Fruit fly (Drosophila melanogaster) whole organism, embryonic: ENCODE results near the gene a5.

Experiments
- Asciz ChIP-seq: fragments of 200-800 bp; sonication (Bioruptor generic); optimal IDR thresholded peaks from 2 replicates; lab custom pipeline; 2017; ENCODE audit warnings: missing biosample characterization, mild to moderate bottlenecking, missing genetic modification characterization, missing genetic modification reagents
- CG10267 ChIP-seq: fragments of 200-800 bp; sonication (Bioruptor generic); optimal IDR thresholded peaks from 2 replicates; lab custom pipeline; 2018; ENCODE audit warnings: missing biosample characterization, mild to moderate bottlenecking, missing genetic modification characterization, moderate library complexity
- CG11085 ChIP-seq: fragments of 200-800 bp; sonication (Bioruptor generic); IDR thresholded peaks from 2 replicates; pipeline ENCODE4 v1.3.6; 2022; ENCODE audit warnings: missing biosample characterization, missing genetic modification characterization
- CG11247 ChIP-seq: fragments of 200-800 bp; sonication (Bioruptor generic); IDR thresholded peaks from 2 replicates; pipeline ENCODE4 v1.3.6; 2022; ENCODE audit warnings: missing biosample characterization, missing genetic modification characterization
- CG12659 ChIP-seq: fragments of 200-800 bp; sonication (Bioruptor generic); optimal IDR thresholded peaks from 3 replicates; lab custom pipeline; 2017; ENCODE audit warnings: mild to moderate bottlenecking, missing biosample characterization, missing genetic modification reagents, missing genetic modification characterization
- CG12769 ChIP-seq: fragments of 200-800 bp; sonication (Bioruptor generic); optimal IDR thresholded peaks from 2 replicates; lab custom pipeline; 2019; ENCODE audit warnings: missing biosample characterization, mild to moderate bottlenecking, missing genetic modification characterization, moderate library complexity
- CG14710 ChIP-seq: fragments of 200-800 bp; sonication (Bioruptor generic); optimal IDR thresholded peaks from 3 replicates; lab custom pipeline; 2019; ENCODE audit warnings: missing biosample characterization, mild to moderate bottlenecking, missing genetic modification characterization, moderate library complexity
- CG15514 ChIP-seq: fragments of 200-800 bp; sonication (Bioruptor generic); optimal IDR thresholded peaks from 3 replicates; lab custom pipeline; 2017; ENCODE audit warnings: missing biosample characterization, missing genetic modification characterization, mild to moderate bottlenecking, moderate library complexity, missing genetic modification reagents
- CG15601 ChIP-seq: fragments of 200-800 bp; sonication (Bioruptor generic); optimal IDR thresholded peaks from 3 replicates; lab custom pipeline; 2019; ENCODE audit warnings: missing biosample characterization, mild to moderate bottlenecking, missing genetic modification characterization, moderate library complexity
- CG16779 ChIP-seq: fragments of 200-800 bp; sonication (Bioruptor generic); IDR thresholded peaks from 2 replicates; pipeline ENCODE4 v1.3.6; 2022; ENCODE audit warnings: missing biosample characterization, missing genetic modification characterization
- CG16815 ChIP-seq: fragments of 200-800 bp; sonication (Bioruptor generic); optimal IDR thresholded peaks from 3 replicates; lab custom pipeline; 2017; ENCODE audit warnings: missing biosample characterization, mild to moderate bottlenecking, missing genetic modification characterization
- CG17359 ChIP-seq: fragments of 200-800 bp; sonication (Bioruptor generic); optimal IDR thresholded peaks from 3 replicates; lab custom pipeline; 2018; ENCODE audit warnings: missing biosample characterization, mild to moderate bottlenecking, missing genetic modification characterization, moderate library complexity
- CG17829 ChIP-seq: fragments of 200-800 bp; optimal IDR thresholded peaks from 2 replicates; lab custom pipeline; 2019; ENCODE audit warnings: missing biosample characterization, mild to moderate bottlenecking, missing genetic modification characterization, moderate library complexity
- CG18476 ChIP-seq: fragments of 200-800 bp; sonication (Bioruptor generic); optimal IDR thresholded peaks from 2 replicates; lab custom pipeline; 2016; ENCODE audit warnings: missing biosample characterization, mild to moderate bottlenecking, missing genetic modification characterization
- CG2116 ChIP-seq: fragments of 200-800 bp; sonication (Bioruptor generic); optimal IDR thresholded peaks from 3 replicates; lab custom pipeline; 2018; ENCODE audit warnings: missing biosample characterization, mild to moderate bottlenecking, missing genetic modification characterization
- CG2129 ChIP-seq: fragments of 200-800 bp; sonication (Bioruptor generic); IDR thresholded peaks from 2 replicates; pipeline ENCODE4 v1.3.6; 2022; ENCODE audit warnings: missing biosample characterization, missing genetic modification characterization; ENCODE audit not compliant: partially characterized antibody
- CG2712 ChIP-seq: fragments of 200-800 bp; optimal IDR thresholded peaks from 3 replicates; lab custom pipeline; 2019; ENCODE audit warnings: missing biosample characterization, mild to moderate bottlenecking, missing genetic modification characterization, moderate library complexity
- CG30403 ChIP-seq: fragments of 200-800 bp; sonication (Bioruptor generic); optimal IDR thresholded peaks from 3 replicates; lab custom pipeline; 2016; ENCODE audit warnings: missing biosample characterization, missing genetic modification characterization
- CG32532 ChIP-seq: fragments of 200-800 bp; sonication (Bioruptor generic); IDR thresholded peaks from 2 replicates; pipeline ENCODE4 v1.3.6; 2022; ENCODE audit warnings: missing biosample characterization, missing genetic modification characterization
- CG32767 ChIP-seq: fragments of 200-800 bp; sonication (Bioruptor generic); IDR thresholded peaks from 2 replicates; pipeline ENCODE4 v1.3.6; 2022; ENCODE audit warnings: missing biosample characterization, missing genetic modification characterization
- CG34376 ChIP-seq: fragments of 200-800 bp; sonication (Bioruptor generic); optimal IDR thresholded peaks from 2 replicates; lab custom pipeline; 2018; ENCODE audit warnings: missing biosample characterization, mild to moderate bottlenecking, missing genetic modification characterization
- CG42726 ChIP-seq: fragments of 200-800 bp; sonication (Bioruptor generic); IDR thresholded peaks from 2 replicates; pipeline ENCODE4 v1.3.6; 2022; ENCODE audit warnings: missing biosample characterization, missing genetic modification characterization; ENCODE audit not compliant: partially characterized antibody
- CG43689 ChIP-seq: fragments of 200-800 bp; sonication (Bioruptor generic); IDR thresholded peaks from 2 replicates; pipeline ENCODE4 v1.3.6; 2022; ENCODE audit warnings: missing biosample characterization, missing genetic modification characterization
- CG5180 ChIP-seq: fragments of 200-800 bp; sonication (Bioruptor generic); optimal IDR thresholded peaks from 3 replicates; lab custom pipeline; 2017; ENCODE audit warnings: missing biosample characterization, missing genetic modification characterization, mild to moderate bottlenecking, moderate library complexity, missing genetic modification reagents
- CG6854 ChIP-seq: fragments of 200-800 bp; sonication (Bioruptor generic); optimal IDR thresholded peaks from 3 replicates; lab custom pipeline; 2017; ENCODE audit warnings: missing biosample characterization, mild to moderate bottlenecking, missing genetic modification characterization
- CG7786 ChIP-seq: fragments of 200-800 bp; sonication (Bioruptor generic); optimal IDR thresholded peaks from 2 replicates; lab custom pipeline; 2016; ENCODE audit warnings: missing biosample characterization, missing genetic modification characterization
- CG9215 ChIP-seq: fragments of 200-800 bp; sonication (Bioruptor generic); IDR thresholded peaks from 2 replicates; pipeline ENCODE4 v1.3.6; 2022; ENCODE audit warnings: missing biosample characterization, missing genetic modification characterization
- CG9609 ChIP-seq: fragments of 200-800 bp; sonication (Bioruptor generic); optimal IDR thresholded peaks from 3 replicates; lab custom pipeline; 2016; ENCODE audit warnings: missing biosample characterization, missing genetic modification characterization
- Deaf1 ChIP-seq: fragments of 200-800 bp; optimal IDR thresholded peaks from 3 replicates; lab custom pipeline; 2019; ENCODE audit warnings: missing biosample characterization, mild to moderate bottlenecking, missing genetic modification characterization, moderate library complexity
- HLH3B ChIP-seq: fragments of 200-800 bp; sonication (Bioruptor generic); IDR thresholded peaks from 2 replicates; pipeline ENCODE4 v1.3.6; 2022; ENCODE audit warnings: missing biosample characterization, missing genetic modification characterization
- PHDP ChIP-seq: fragments of 200-800 bp; sonication (Bioruptor generic); optimal IDR thresholded peaks from 3 replicates; lab custom pipeline; 2018; ENCODE audit warnings: missing biosample characterization, mild to moderate bottlenecking, missing genetic modification characterization, moderate library complexity
- ab ChIP-seq: fragments of 200-800 bp; sonication (Bioruptor generic); optimal IDR thresholded peaks from 2 replicates; lab custom pipeline; 2016; ENCODE audit warnings: missing biosample characterization, missing genetic modification characterization
- ase ChIP-seq: fragments of 200-800 bp; sonication (Bioruptor generic); IDR thresholded peaks from 3 replicates; pipeline ENCODE4 v1.3.6; 2022; ENCODE audit warnings: missing biosample characterization, missing genetic modification characterization
- cg ChIP-seq: fragments of 200-800 bp; sonication (Bioruptor generic); optimal IDR thresholded peaks from 3 replicates; lab custom pipeline; 2019; ENCODE audit warnings: missing biosample characterization, mild to moderate bottlenecking, missing genetic modification characterization, moderate library complexity
- esg ChIP-seq: fragments of 200-800 bp; sonication (Bioruptor generic); conservative IDR thresholded peaks from 2 replicates; pipeline ENCODE4 v1.3.6; 2022; ENCODE audit warnings: missing biosample characterization, missing genetic modification characterization
- fu2 ChIP-seq: fragments of 200-800 bp; sonication (Bioruptor generic); optimal IDR thresholded peaks from 2 replicates; lab custom pipeline; 2016; ENCODE audit warnings: missing biosample characterization, missing genetic modification characterization
- gem ChIP-seq: fragments of 200-800 bp; sonication (Bioruptor generic); optimal IDR thresholded peaks from 2 replicates; lab custom pipeline; 2019; ENCODE audit warnings: missing biosample characterization, mild to moderate bottlenecking, missing genetic modification characterization, moderate library complexity
- ind ChIP-seq: fragments of 200-800 bp; sonication (Bioruptor generic); optimal IDR thresholded peaks from 3 replicates; lab custom pipeline; 2016; ENCODE audit warnings: missing biosample characterization, missing genetic modification characterization
- ken ChIP-seq: fragments of 200-800 bp; sonication (Bioruptor generic); IDR thresholded peaks from 3 replicates; pipeline ENCODE4 v1.3.6; 2022; ENCODE audit warnings: missing biosample characterization, missing genetic modification characterization
- mam ChIP-seq: fragments of 200-800 bp; sonication (Bioruptor generic); optimal IDR thresholded peaks from 3 replicates; lab custom pipeline; 2016; ENCODE audit warnings: missing biosample characterization, missing genetic modification characterization
- pita ChIP-seq: fragments of 200-800 bp; sonication (Bioruptor generic); optimal IDR thresholded peaks from 2 replicates; lab custom pipeline; 2017; ENCODE audit warnings: missing biosample characterization, mild to moderate bottlenecking, missing genetic modification characterization
- sens-2 ChIP-seq: fragments of 200-800 bp; sonication (Bioruptor generic); IDR thresholded peaks from 2 replicates; pipeline ENCODE4 v1.3.6; 2022; ENCODE audit warnings: missing biosample characterization, missing genetic modification characterization
- shn ChIP-seq: fragments of 200-800 bp; sonication (Bioruptor generic); optimal IDR thresholded peaks from 3 replicates; lab custom pipeline; 2016; ENCODE audit warnings: missing biosample characterization, missing genetic modification characterization
- ssp ChIP-seq: fragments of 200-800 bp; sonication (Bioruptor generic); IDR thresholded peaks from 2 replicates; pipeline ENCODE4 v1.3.6; 2022; ENCODE audit warnings: missing biosample characterization, missing genetic modification characterization
- stc ChIP-seq: fragments of 200-800 bp; sonication (Bioruptor generic); IDR thresholded peaks from 2 replicates; pipeline ENCODE4 v1.3.6; 2022; ENCODE audit warnings: missing biosample characterization, missing genetic modification characterization
- stwl ChIP-seq: fragments of 200-800 bp; sonication (Bioruptor generic); optimal IDR thresholded peaks from 3 replicates; lab custom pipeline; 2018; ENCODE audit warnings: missing biosample characterization, mild to moderate bottlenecking, missing genetic modification characterization, moderate library complexity
- tio ChIP-seq: fragments of 200-800 bp; sonication (Bioruptor generic); optimal IDR thresholded peaks from 2 replicates; lab custom pipeline; 2017; ENCODE audit warnings: missing biosample characterization, missing genetic modification characterization, inconsistent platforms
- tna ChIP-seq: fragments of 200-800 bp; sonication (Bioruptor generic); IDR thresholded peaks from 2 replicates; pipeline ENCODE4 v1.3.6; 2022; ENCODE audit warnings: missing biosample characterization, missing genetic modification characterization; ENCODE audit not compliant: partially characterized antibody
- wdn ChIP-seq: fragments of 200-800 bp; sonication (Bioruptor generic); IDR thresholded peaks from 2 replicates; pipeline ENCODE4 v1.3.6; 2022; ENCODE audit warnings: missing biosample characterization, missing genetic modification characterization
- yki ChIP-seq: fragments of >200 bp; optimal IDR thresholded peaks from 3 replicates; lab custom pipeline; 2018

a5 gene

DNA sequence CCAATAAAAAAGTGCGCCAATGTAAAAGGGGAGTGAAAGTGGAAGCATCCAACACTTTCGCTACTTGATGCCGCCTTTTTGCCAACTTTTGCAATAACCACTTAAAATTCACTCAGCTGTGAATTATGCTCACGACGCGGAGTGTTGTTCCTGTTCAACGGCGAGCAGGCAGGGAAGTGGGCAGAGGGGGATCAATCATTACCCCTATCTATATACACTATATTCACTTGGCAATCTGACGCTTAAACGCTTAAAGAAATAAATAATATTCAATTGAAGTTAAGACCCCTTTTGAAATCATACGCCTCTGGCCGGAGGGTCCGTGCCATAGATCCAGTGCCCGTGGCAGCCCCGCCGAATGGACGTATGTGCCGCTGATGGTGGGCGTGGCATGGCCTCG, 13.7 kb upstream of the a5 start (continued):
- TF ChIP-seq CG32532 (peak; percentile 39; the same call in 1 of the 2 replicates), CG9215 (GFP tag; lab: Robert Waterston, UW) (0 out of 2 replicates have a peak, but pooled peaks have one; percentile 7), yki (lab: Kevin White, UChicago) (no peak)

DNA sequence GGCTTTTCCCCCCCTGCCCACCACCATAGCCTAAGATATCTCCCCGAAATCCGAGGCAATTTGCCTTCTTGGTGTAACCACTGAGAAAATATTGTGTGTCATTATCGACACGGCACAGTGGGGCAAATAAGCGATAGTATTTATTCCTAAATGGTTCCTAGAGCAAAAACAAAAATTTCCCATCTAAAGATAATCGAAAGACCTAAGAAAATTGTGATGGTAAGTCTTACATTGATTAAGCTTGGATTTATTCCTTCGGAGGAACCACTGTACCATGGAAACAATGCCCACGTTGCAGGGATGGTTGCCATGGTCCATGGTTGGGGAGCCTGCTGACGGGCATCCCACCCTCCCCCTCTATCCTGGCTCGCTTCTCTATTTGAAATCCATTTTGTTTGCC, 12.5 kb upstream of the a5 start:
- no peak for TF ChIP-seq CG10267 (tag; lab: Kevin White, UChicago)
- TF ChIP-seq ken (GFP tag; lab: Robert Waterston, UW), result peak; percentile 22; the same call in 1 of the 3 replicates
- peak; percentile 46 for TF ChIP-seq CG17359
- peak; percentile 24 for TF ChIP-seq CG15514 (GFP tag; lab: Kevin White, UChicago)
- TF ChIP-seq CG11085, result no peak
- TF ChIP-seq ab, result no peak
- TF ChIP-seq ind, result peak; percentile 7
- no peak for TF ChIP-seq CG42726 (GFP tag; lab: Robert Waterston, UW)
- no peak for TF ChIP-seq cg
- no peak for TF ChIP-seq sens-2 (GFP tag; lab: Robert Waterston, UW)
- no peak for TF ChIP-seq CG43689 (GFP tag; lab: Robert Waterston, UW)
- peak; percentile 9 for TF ChIP-seq CG7786 (GFP tag; lab: Kevin White, UChicago)
- peak; percentile 49 for TF ChIP-seq HLH3B (GFP tag; lab: Robert Waterston, UW)
- TF ChIP-seq PHDP (tag; lab: Kevin White, UChicago), result peak; percentile 32
- TF ChIP-seq CG12659, result no peak
- TF ChIP-seq CG32767, result peak; percentile 31; the same call in 1 of the 2 replicates
- no peak for TF ChIP-seq mam (GFP tag; lab: Kevin White, UChicago)
- peak; percentile 54; the same call in 1 of the 2 replicates for TF ChIP-seq stc (GFP tag; lab: Robert Waterston, UW)
- TF ChIP-seq ase (GFP tag; lab: Robert Waterston, UW), result 0 out of 3 replicates have a peak, but pooled peaks have one; percentile 36
- TF ChIP-seq CG2116, result no peak
- no peak for TF ChIP-seq CG17829
- no peak for TF ChIP-seq stwl
- no peak for TF ChIP-seq ssp (GFP tag; lab: Robert Waterston, UW)
- no peak for TF ChIP-seq CG16779 (GFP tag; lab: Robert Waterston, UW)
- TF ChIP-seq CG5180, result no peak
- TF ChIP-seq CG18476 (GFP tag; lab: Kevin White, UChicago), result no peak
- no peak for TF ChIP-seq wdn (GFP tag; lab: Robert Waterston, UW)
- TF ChIP-seq pita (GFP tag; lab: Kevin White, UChicago), result no peak
- no peak for TF ChIP-seq esg (GFP tag; lab: Robert Waterston, UW)
- no peak for TF ChIP-seq tna (GFP tag; lab: Robert Waterston, UW)
- TF ChIP-seq CG12769 (tag; lab: Kevin White, UChicago), result peak; percentile 29
- TF ChIP-seq CG2129 (GFP tag; lab: Robert Waterston, UW), result no peak
- TF ChIP-seq CG30403 (GFP tag; lab: Kevin White, UChicago), result peak; percentile 8
- peak; percentile 21 for TF ChIP-seq tio (GFP tag; lab: Kevin White, UChicago)
- TF ChIP-seq CG15601, result no peak
- TF ChIP-seq CG6854 (GFP tag; lab: Kevin White, UChicago), result no peak
- TF ChIP-seq Deaf1 (tag; lab: Kevin White, UChicago), result no peak
- peak; percentile 10 for TF ChIP-seq CG9609 (GFP tag; lab: Kevin White, UChicago)
- TF ChIP-seq CG34376, result no peak
- TF ChIP-seq CG16815 (GFP tag; lab: Kevin White, UChicago), result peak; percentile 5
- no peak for TF ChIP-seq CG11247 (GFP tag; lab: Robert Waterston, UW)
- TF ChIP-seq Asciz, result peak; percentile 38
- TF ChIP-seq fu2 (GFP tag; lab: Kevin White, UChicago), result no peak
- peak; percentile 6 for TF ChIP-seq shn (GFP tag; lab: Kevin White, UChicago)
- TF ChIP-seq CG2712 (tag; lab: Kevin White, UChicago), result peak; percentile 28
- peak; percentile 54 for TF ChIP-seq gem
- TF ChIP-seq CG14710 (tag; lab: Kevin White, UChicago), result no peak
